Worm (Caenorhabditis elegans) whole organism, L1 larva: ENCODE results near the gene C25F6.1.

ENCODE experiments used
- C04F5.9 ChIP-seq: sonication (generic microtip); optimal IDR thresholded peaks from 2 replicates; lab custom pipeline; 2016; ENCODE audit warnings: missing genetic modification characterization, missing compliant biosample characterization
- C16A3.4 ChIP-seq: fragments of 150-350 bp; optimal IDR thresholded peaks from 2 replicates; lab custom pipeline; 2014; ENCODE audit warnings: missing biosample characterization, missing genetic modification characterization
- aha-1 ChIP-seq: fragments of 150-350 bp; optimal IDR thresholded peaks from 2 replicates; lab custom pipeline; 2014; ENCODE audit warnings: missing biosample characterization, missing genetic modification characterization
- alr-1 ChIP-seq: fragments of 200-800 bp; sonication (Bioruptor generic); optimal IDR thresholded peaks from 2 replicates; lab custom pipeline; 2018; ENCODE audit warnings: borderline replicate concordance, mild to moderate bottlenecking, missing genetic modification characterization, missing compliant biosample characterization
- blmp-1 ChIP-seq: fragments of 150-350 bp; optimal IDR thresholded peaks from 2 replicates; lab custom pipeline; 2014; ENCODE audit warnings: missing biosample characterization, missing genetic modification characterization
- ceh-82 ChIP-seq, 3 experiments: fragments of 150-350 bp in 1 of 3; sonication (generic microtip) in 2 of 3; optimal IDR thresholded peaks; 2 replicates each; lab custom pipeline; 2014 to 2017; ENCODE audit warnings: missing biosample characterization in 3 of 3, missing genetic modification characterization in 3 of 3
- ceh-88 ChIP-seq: fragments of 200-800 bp; sonication (Bioruptor generic); IDR thresholded peaks from 2 replicates; pipeline ENCODE4 v1.3.6; 2022; ENCODE audit warnings: missing genetic modification characterization, missing compliant biosample characterization
- ceh-90 ChIP-seq: sonication (generic microtip); optimal IDR thresholded peaks from 2 replicates; lab custom pipeline; 2016; ENCODE audit warnings: missing genetic modification characterization, missing compliant biosample characterization
- dsc-1 ChIP-seq: sonication (generic microtip); optimal IDR thresholded peaks from 2 replicates; lab custom pipeline; 2016; ENCODE audit warnings: mild to moderate bottlenecking, missing genetic modification characterization, missing compliant biosample characterization
- efl-1 ChIP-seq, 4 experiments: fragments of 150-350 bp; optimal IDR thresholded peaks in 3 of 4; peaks in 1 of 4; 1 replicate in 1 of 4; 2 replicates in 3 of 4; lab custom pipeline; 2014; ENCODE audit warnings: missing biosample characterization in 2 of 4, missing genetic modification characterization in 2 of 4, missing genetic modification reagents in 2 of 4
- efl-3 ChIP-seq: fragments of 200-800 bp; sonication (Bioruptor generic); optimal IDR thresholded peaks from 2 replicates; lab custom pipeline; 2018; ENCODE audit warnings: mild to moderate bottlenecking, missing genetic modification characterization, missing compliant biosample characterization
- egl-27 ChIP-seq, 2 experiments: fragments of 150-350 bp in 1 of 2; sonication (generic microtip); optimal IDR thresholded peaks; 3 replicates each; lab custom pipeline; 2017 to 2018; ENCODE audit warnings: missing biosample characterization in 2 of 2, missing genetic modification characterization in 2 of 2, missing genetic modification reagents in 2 of 2
- elt-2 ChIP-seq: sonication (generic microtip); optimal IDR thresholded peaks from 2 replicates; lab custom pipeline; 2016; ENCODE audit warnings: missing genetic modification characterization, mild to moderate bottlenecking, inconsistent platforms, missing compliant biosample characterization, missing genetic modification reagents
- ets-5 ChIP-seq: fragments of 200-800 bp; sonication (Bioruptor generic); IDR thresholded peaks from 2 replicates; pipeline ENCODE4 v1.3.6; 2022; ENCODE audit warnings: missing genetic modification characterization, missing compliant biosample characterization
- fkh-10 ChIP-seq: sonication (generic microtip); optimal IDR thresholded peaks from 2 replicates; lab custom pipeline; 2017; ENCODE audit warnings: missing biosample characterization, missing genetic modification reagents, missing genetic modification characterization
- fkh-8 ChIP-seq: sonication (generic microtip); optimal IDR thresholded peaks from 2 replicates; lab custom pipeline; 2016; ENCODE audit warnings: mild to moderate bottlenecking, missing genetic modification characterization, missing compliant biosample characterization
- fos-1 ChIP-seq: fragments of 150-350 bp; optimal IDR thresholded peaks from 2 replicates; lab custom pipeline; 2014; ENCODE audit warnings: missing biosample characterization, missing genetic modification characterization
- hlh-4 ChIP-seq: sonication (generic microtip); optimal IDR thresholded peaks from 2 replicates; lab custom pipeline; 2016; ENCODE audit warnings: mild to moderate bottlenecking, missing genetic modification characterization, missing compliant biosample characterization
- jun-1 ChIP-seq: fragments of 150-350 bp; optimal IDR thresholded peaks from 2 replicates; lab custom pipeline; 2014; ENCODE audit warnings: missing biosample characterization, missing genetic modification reagents, missing genetic modification characterization
- lin-13 ChIP-seq: fragments of 150-350 bp; optimal IDR thresholded peaks from 2 replicates; lab custom pipeline; 2014; ENCODE audit warnings: missing biosample characterization, missing genetic modification reagents, missing genetic modification characterization
- lin-14 ChIP-seq: fragments of 200-800 bp; sonication (Bioruptor generic); optimal IDR thresholded peaks from 2 replicates; lab custom pipeline; 2018; ENCODE audit warnings: mild to moderate bottlenecking, missing genetic modification characterization, moderate library complexity, missing compliant biosample characterization
- lin-15B ChIP-seq: fragments of 150-350 bp; sonication (generic microtip); optimal IDR thresholded peaks from 3 replicates; lab custom pipeline; 2014; ENCODE audit warnings: missing biosample characterization, missing genetic modification characterization
- lin-39 ChIP-seq: fragments of 150-350 bp; optimal IDR thresholded peaks from 2 replicates; lab custom pipeline; 2014; ENCODE audit warnings: missing biosample characterization, missing genetic modification reagents, missing genetic modification characterization
- lsy-2 ChIP-seq, 2 experiments: fragments of 150-350 bp; optimal IDR thresholded peaks; 2 replicates each; lab custom pipeline; 2014; ENCODE audit warnings: missing biosample characterization in 2 of 2, missing genetic modification characterization in 2 of 2
- mab-9 ChIP-seq: fragments of 200-800 bp; sonication (Bioruptor generic); IDR thresholded peaks from 2 replicates; pipeline ENCODE4 v1.3.6; 2022; ENCODE audit warnings: missing genetic modification reagents, missing genetic modification characterization, missing compliant biosample characterization
- nhr-11 ChIP-seq: fragments of 150-350 bp; optimal IDR thresholded peaks from 2 replicates; lab custom pipeline; 2014; ENCODE audit warnings: missing biosample characterization, missing genetic modification characterization
- nhr-19 ChIP-seq: fragments of 200-800 bp; sonication (Bioruptor generic); conservative IDR thresholded peaks from 2 replicates; pipeline ENCODE4 v1.3.6; 2022; ENCODE audit warnings: missing genetic modification characterization, missing compliant biosample characterization
- nhr-28 ChIP-seq: fragments of 150-350 bp; optimal IDR thresholded peaks from 2 replicates; lab custom pipeline; 2014; ENCODE audit warnings: missing biosample characterization, missing genetic modification characterization
- nhr-47 ChIP-seq: sonication (generic microtip); optimal IDR thresholded peaks from 2 replicates; lab custom pipeline; 2016; ENCODE audit warnings: mild to moderate bottlenecking, missing genetic modification characterization, moderate library complexity, missing compliant biosample characterization
- nhr-71 ChIP-seq: sonication (generic microtip); optimal IDR thresholded peaks from 2 replicates; lab custom pipeline; 2016; ENCODE audit warnings: mild to moderate bottlenecking, missing genetic modification characterization, moderate library complexity, missing compliant biosample characterization
- nhr-85 ChIP-seq: sonication (generic microtip); peaks from one replicate; lab custom pipeline; 2016; ENCODE audit warnings: missing genetic modification characterization, inconsistent platforms, missing compliant biosample characterization
- nhr-90 ChIP-seq: sonication (generic microtip); optimal IDR thresholded peaks from 2 replicates; lab custom pipeline; 2016; ENCODE audit warnings: mild to moderate bottlenecking, missing genetic modification characterization, missing compliant biosample characterization; ENCODE audit not compliant: poor library complexity
- pag-3 ChIP-seq: sonication (generic microtip); optimal IDR thresholded peaks from 2 replicates; lab custom pipeline; 2017; ENCODE audit warnings: missing genetic modification characterization, mild to moderate bottlenecking, missing compliant biosample characterization, antibody characterized with exemption, borderline replicate concordance; ENCODE audit not compliant: insufficient read depth
- pax-3 ChIP-seq: fragments of 200-800 bp; sonication (Bioruptor generic); optimal IDR thresholded peaks from 2 replicates; lab custom pipeline; 2018; ENCODE audit warnings: mild to moderate bottlenecking, missing genetic modification characterization, moderate library complexity, missing compliant biosample characterization
- rnt-1 ChIP-seq: sonication (generic microtip); optimal IDR thresholded peaks from 2 replicates; lab custom pipeline; 2016; ENCODE audit warnings: mild to moderate bottlenecking, missing genetic modification characterization, moderate library complexity, missing compliant biosample characterization
- skn-1 ChIP-seq: fragments of 150-350 bp; optimal IDR thresholded peaks from 2 replicates; lab custom pipeline; 2014; ENCODE audit warnings: missing biosample characterization, missing genetic modification characterization
- snpc-4 ChIP-seq: fragments of 150-350 bp; optimal IDR thresholded peaks from 2 replicates; lab custom pipeline; 2014; ENCODE audit warnings: missing biosample characterization, missing genetic modification characterization
- snu-23 ChIP-seq: sonication (generic microtip); optimal IDR thresholded peaks from 2 replicates; lab custom pipeline; 2016; ENCODE audit warnings: missing genetic modification characterization, missing compliant biosample characterization
- sox-4 ChIP-seq: sonication (generic microtip); optimal IDR thresholded peaks from 2 replicates; lab custom pipeline; 2016; ENCODE audit warnings: missing genetic modification characterization, missing compliant biosample characterization
- sptf-1 ChIP-seq: fragments of 150-350 bp; optimal IDR thresholded peaks from 2 replicates; lab custom pipeline; 2014; ENCODE audit warnings: missing biosample characterization, missing genetic modification characterization
- sup-37 ChIP-seq: fragments of 200-800 bp; sonication (Bioruptor generic); optimal IDR thresholded peaks from 2 replicates; lab custom pipeline; 2018; ENCODE audit warnings: mild to moderate bottlenecking, missing genetic modification characterization, missing compliant biosample characterization
- tbx-2 ChIP-seq: sonication (generic microtip); optimal IDR thresholded peaks from 2 replicates; lab custom pipeline; 2016; ENCODE audit warnings: missing genetic modification characterization, missing compliant biosample characterization
- unc-30 ChIP-seq: sonication (generic microtip); optimal IDR thresholded peaks from 2 replicates; lab custom pipeline; 2017; ENCODE audit warnings: missing biosample characterization, missing genetic modification characterization
- unc-62 ChIP-seq: fragments of 150-350 bp; optimal IDR thresholded peaks from 2 replicates; lab custom pipeline; 2014; ENCODE audit warnings: missing biosample characterization, missing genetic modification reagents, missing genetic modification characterization
- unc-86 ChIP-seq: sonication (generic microtip); optimal IDR thresholded peaks from 2 replicates; lab custom pipeline; 2016; ENCODE audit warnings: missing genetic modification characterization, missing compliant biosample characterization
- zip-4 ChIP-seq: fragments of 200-800 bp; sonication (Bioruptor generic); optimal IDR thresholded peaks from 2 replicates; lab custom pipeline; 2018; ENCODE audit warnings: mild to moderate bottlenecking, missing genetic modification characterization, moderate library complexity, missing compliant biosample characterization
- ztf-11 ChIP-seq, 2 experiments: sonication (generic microtip); optimal IDR thresholded peaks; 2 replicates each; lab custom pipeline; 2016 to 2017; ENCODE audit warnings: missing genetic modification characterization in 2 of 2, missing biosample characterization in 1 of 2, missing compliant biosample characterization in 1 of 2
- ztf-4 ChIP-seq: fragments of 150-350 bp; optimal IDR thresholded peaks from 2 replicates; lab custom pipeline; 2014; ENCODE audit warnings: missing biosample characterization, missing genetic modification characterization

Gene C25F6.1

DNA sequence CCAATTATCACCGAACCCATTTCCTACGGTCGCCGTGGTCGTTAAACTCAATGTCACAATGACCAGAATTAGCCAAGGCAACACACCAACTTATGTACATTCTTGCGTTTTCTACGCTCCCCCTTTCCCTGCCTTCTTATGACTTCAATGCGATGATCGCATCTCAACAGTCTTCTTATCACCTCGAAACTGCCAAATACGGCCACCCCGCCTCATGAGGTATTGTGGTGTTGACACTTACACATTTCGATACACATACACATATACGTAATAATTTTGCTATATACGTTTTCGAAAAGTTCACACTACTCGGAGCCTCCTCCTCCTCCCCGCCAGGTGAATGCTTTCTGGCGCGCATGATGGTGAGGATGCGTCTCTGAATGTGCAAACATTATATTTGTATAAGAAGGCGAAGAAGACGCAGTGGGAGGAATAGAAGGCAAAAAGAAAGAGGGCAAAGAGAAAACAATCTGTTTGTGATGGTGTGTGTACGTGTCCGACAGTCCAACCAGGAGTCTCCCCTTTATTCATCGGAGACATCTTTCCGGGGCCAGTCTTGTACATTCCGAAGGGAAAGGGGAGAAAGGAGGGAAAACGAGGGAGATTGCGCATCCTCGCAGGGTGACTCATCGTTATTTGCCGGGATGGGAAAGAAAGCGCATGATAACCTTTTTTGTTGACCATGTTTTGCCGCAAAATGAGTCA, 6.3 kb upstream of the C25F6.1 start (continued):
- no peak for TF ChIP-seq efl-3
- no peak for TF ChIP-seq lsy-2 (tag; optimal IDR thresholded peaks at IDR 0.05; lab: Kevin White, UChicago)
- TF ChIP-seq sup-37 (GFP tag; lab: Kevin White, UChicago): no peak
- peak; percentile 11 for TF ChIP-seq snu-23 (GFP tag; lab: Kevin White, UChicago)
- no peak for TF ChIP-seq fkh-8 (tag; lab: Kevin White, UChicago)
- TF ChIP-seq ets-5: no peak
- TF ChIP-seq blmp-1 (tag; lab: Kevin White, UChicago): peak; percentile 99
- peak; percentile 82 for TF ChIP-seq nhr-85 (tag; lab: Kevin White, UChicago)
- no peak for TF ChIP-seq nhr-47 (tag; lab: Kevin White, UChicago)
- TF ChIP-seq pax-3 (tag; lab: Kevin White, UChicago): no peak
- TF ChIP-seq nhr-28: no peak
- no peak for TF ChIP-seq sox-4
- TF ChIP-seq skn-1 (tag; lab: Kevin White, UChicago): peak; percentile 8
- no peak for TF ChIP-seq lin-13 (GFP tag; lab: Kevin White, UChicago)
- TF ChIP-seq dsc-1 (tag; lab: Kevin White, UChicago): no peak
- peak; percentile 32 for TF ChIP-seq fos-1 (tag; lab: Kevin White, UChicago)
- TF ChIP-seq ceh-82 (tag; optimal IDR thresholded peaks at IDR 0.05; lab: Kevin White, UChicago): no peak
- no peak for TF ChIP-seq tbx-2 (tag; lab: Kevin White, UChicago)
- peak; percentile 40 for TF ChIP-seq C16A3.4 (tag; lab: Kevin White, UChicago)
- TF ChIP-seq ceh-90 (tag; lab: Kevin White, UChicago): no peak
- TF ChIP-seq aha-1 (tag; lab: Kevin White, UChicago): no peak
- TF ChIP-seq nhr-90 (tag; lab: Kevin White, UChicago): peak; percentile 11
- peak; percentile 59 for TF ChIP-seq elt-2 (tag; lab: Kevin White, UChicago)

DNA sequence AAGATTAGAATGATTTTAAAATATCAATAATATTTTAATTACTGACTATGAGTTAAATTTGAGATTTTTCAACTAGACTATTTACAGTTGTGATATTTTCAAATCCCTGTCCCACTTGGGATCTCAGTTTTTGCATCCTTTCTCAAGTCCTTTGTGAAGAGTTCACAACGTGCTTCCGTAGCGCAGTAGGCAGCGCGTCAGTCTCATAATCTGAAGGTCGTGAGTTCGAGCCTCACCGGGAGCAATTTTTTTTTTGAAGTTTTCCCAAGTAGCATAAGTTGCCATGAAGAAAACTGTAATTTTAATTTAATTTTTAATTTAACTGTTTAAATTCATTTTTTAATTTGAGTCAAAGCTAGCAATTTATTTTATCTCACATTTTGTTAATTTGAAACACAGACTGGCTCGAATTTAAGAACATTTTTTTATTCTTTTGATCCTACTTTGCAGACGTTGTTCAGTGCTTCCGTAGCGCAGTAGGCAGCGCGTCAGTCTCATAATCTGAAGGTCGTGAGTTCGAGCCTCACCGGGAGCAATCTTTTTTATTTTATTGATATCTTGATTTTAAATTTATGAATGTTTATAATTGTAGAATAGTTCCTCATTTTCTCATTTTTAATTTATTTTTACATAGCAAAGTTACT, 881 bp upstream of the C25F6.1 start:
- TF ChIP-seq snpc-4 (tag; lab: Kevin White, UChicago) (no peak), zip-4 (GFP tag; lab: Kevin White, UChicago) (no peak), lin-39 (tag; lab: Kevin White, UChicago) (no peak), tbx-2 (tag; lab: Kevin White, UChicago) (peak; percentile 16), egl-27 (tag; optimal IDR thresholded peaks at IDR 0.05; lab: Kevin White, UChicago) (no peak), nhr-19 (GFP tag; lab: Robert Waterston, UW) (peak; percentile 27), fkh-10 (GFP tag; lab: Kevin White, UChicago) (no peak), hlh-4 (tag; lab: Kevin White, UChicago) (no peak), unc-86 (tag; lab: Kevin White, UChicago) (no peak), skn-1 (tag; lab: Kevin White, UChicago) (peak; percentile 19), alr-1 (no peak), lin-15B (tag; lab: Kevin White, UChicago) (no peak), nhr-71 (tag; lab: Kevin White, UChicago) (peak; percentile 32), mab-9 (GFP tag; lab: Robert Waterston, UW) (no peak), C04F5.9 (tag; lab: Kevin White, UChicago) (no peak), rnt-1 (tag; lab: Kevin White, UChicago) (peak; percentile 55), efl-1 (optimal IDR thresholded peaks at IDR 0.05; lab: Kevin White, UChicago) (no peak), efl-1 (GFP tag; optimal IDR thresholded peaks at IDR 0.05 in 1 of 2; lab: Kevin White, UChicago) (peak in 1 of 2 experiments; percentile 39), sptf-1 (no peak), aha-1 (tag; lab: Kevin White, UChicago) (no peak), lin-14 (GFP tag; lab: Kevin White, UChicago) (peak; percentile 42), nhr-11 (no peak), unc-62 (GFP tag; lab: Kevin White, UChicago) (no peak), nhr-85 (tag; lab: Kevin White, UChicago) (no peak), ceh-90 (tag; lab: Kevin White, UChicago) (no peak), ztf-11 (tag; optimal IDR thresholded peaks at IDR 0.05; lab: Kevin White, UChicago) (no peak), pag-3 (no peak), jun-1 (tag; lab: Kevin White, UChicago) (no peak), ceh-88 (GFP tag; lab: Robert Waterston, UW) (no peak), efl-3 (no peak), unc-30 (tag; lab: Kevin White, UChicago) (no peak), ztf-4 (no peak), nhr-47 (tag; lab: Kevin White, UChicago) (peak; percentile 23)
